Worm (Caenorhabditis elegans): ENCODE measurements around the gene del-5.
A peak's percentile ranks its signal among the peaks of the same experiment; 100 is the strongest.

The del-5 gene

ce11 chrX:11033128-11033951 is 25.4 kb upstream of the del-5 start:
- TF ChIP-seq ceh-31 (tag; optimal IDR thresholded peaks at IDR 0.05) (no peak), che-1 (tag; optimal IDR thresholded peaks at IDR 0.05) (no peak), unc-42 (tag; optimal IDR thresholded peaks at IDR 0.05) (peak; percentile 88)

- TF ChIP-seq pag-3 (tag; optimal IDR thresholded peaks at IDR 0.05; ENCODE audit: borderline replicate concordance) = no peak
- TF ChIP-seq unc-55 (GFP tag; optimal IDR thresholded peaks at IDR 0.05) = no peak
- TF ChIP-seq syd-9 (tag; optimal IDR thresholded peaks at IDR 0.05) = no peak
- TF ChIP-seq pqm-1 (tag; optimal IDR thresholded peaks at IDR 0.05) = no peak
- TF ChIP-seq ceh-24 (tag; optimal IDR thresholded peaks at IDR 0.05) = no peak
- TF ChIP-seq dve-1 (tag; optimal IDR thresholded peaks at IDR 0.05) = no peak
These were observed 24.4 kb upstream of the del-5 start for ce11 chrX:11032412-11032811.

ce11 chrX:11031869-11032268 is 23.9 kb upstream of the del-5 start:
- peak; percentile 33 for TF ChIP-seq C38D4.7 (GFP tag; optimal IDR thresholded peaks at IDR 0.05)
- no peak for TF ChIP-seq ceh-48 (tag; optimal IDR thresholded peaks at IDR 0.05)
- TF ChIP-seq pros-1 (tag; optimal IDR thresholded peaks at IDR 0.05) = peak; percentile 61
- peak; percentile 16 for TF ChIP-seq unc-42 (tag; optimal IDR thresholded peaks at IDR 0.05)

ce11 chrX:11031047-11031695 is 23.2 kb upstream of the del-5 start:
- no peak for TF ChIP-seq ceh-30 (tag; optimal IDR thresholded peaks at IDR 0.05)
- TF ChIP-seq ceh-18 (tag; optimal IDR thresholded peaks at IDR 0.05) = peak; percentile 86
- TF ChIP-seq nhr-11 (tag; optimal IDR thresholded peaks at IDR 0.05) = no peak
- no peak for TF ChIP-seq ceh-9 (tag; optimal IDR thresholded peaks at IDR 0.05)
- peak; percentile 96 for TF ChIP-seq tbx-2 (tag; optimal IDR thresholded peaks at IDR 0.05)
- TF ChIP-seq sox-4 (tag; optimal IDR thresholded peaks at IDR 0.05) = no peak
- peak; percentile 51 for TF ChIP-seq ceh-19 (GFP tag; optimal IDR thresholded peaks at IDR 0.05)
- TF ChIP-seq fkh-10 (GFP tag; optimal IDR thresholded peaks at IDR 0.05) = no peak
- TF ChIP-seq nfya-1 (tag; optimal IDR thresholded peaks at IDR 0.05) = peak; percentile 89
- peak; percentile 18 for TF ChIP-seq ceh-22 (tag; optimal IDR thresholded peaks at IDR 0.05)
- peak; percentile 76 for TF ChIP-seq ceh-6 (GFP tag; optimal IDR thresholded peaks at IDR 0.05)
- TF ChIP-seq hlh-15 (tag; optimal IDR thresholded peaks at IDR 0.05) = no peak
- TF ChIP-seq hlh-13 (GFP tag; optimal IDR thresholded peaks at IDR 0.05) = no peak
- no peak for TF ChIP-seq K02D7.2 (tag; optimal IDR thresholded peaks at IDR 0.05)
- TF ChIP-seq ceh-14 (tag; optimal IDR thresholded peaks at IDR 0.05) = peak; percentile 80
- TF ChIP-seq hlh-6 (tag; optimal IDR thresholded peaks at IDR 0.05) = peak; percentile 77
- peak; percentile 90 for TF ChIP-seq pros-1 (tag; optimal IDR thresholded peaks at IDR 0.05)
- TF ChIP-seq ref-2 (tag; optimal IDR thresholded peaks at IDR 0.05) = peak; percentile 89
- no peak for TF ChIP-seq gmeb-2 (tag; optimal IDR thresholded peaks at IDR 0.05)
- TF ChIP-seq pqm-1 (tag; optimal IDR thresholded peaks at IDR 0.05) = no peak
- TF ChIP-seq ceh-2 (tag; optimal IDR thresholded peaks at IDR 0.05) = peak; percentile 86
- TF ChIP-seq ets-4 (tag; optimal IDR thresholded peaks at IDR 0.05) = peak; percentile 74
- TF ChIP-seq unc-86 (tag; optimal IDR thresholded peaks at IDR 0.05) = no peak
- TF ChIP-seq lin-11 (tag; optimal IDR thresholded peaks at IDR 0.05) = no peak
- TF ChIP-seq dve-1 (tag; optimal IDR thresholded peaks at IDR 0.05) = peak; percentile 52
- TF ChIP-seq odd-2 (tag; optimal IDR thresholded peaks at IDR 0.05) = no peak
- peak; percentile 94 for TF ChIP-seq rnt-1 (tag; optimal IDR thresholded peaks at IDR 0.05)
- peak; percentile 72 for TF ChIP-seq hlh-30 (tag; optimal IDR thresholded peaks at IDR 0.05; ENCODE audit: insufficient read depth)
- no peak for TF ChIP-seq fkh-6 (tag; optimal IDR thresholded peaks at IDR 0.05)
- peak; percentile 69 for TF ChIP-seq hlh-8 (tag; optimal IDR thresholded peaks at IDR 0.05)
- TF ChIP-seq mec-3 (tag; optimal IDR thresholded peaks at IDR 0.05; ENCODE audit: borderline replicate concordance) = peak; percentile 3
- no peak for TF ChIP-seq pha-4 (tag; optimal IDR thresholded peaks at IDR 0.05)
- peak; percentile 40 for TF ChIP-seq elt-2 (tag; optimal IDR thresholded peaks at IDR 0.05)
- TF ChIP-seq npax-4 (tag; optimal IDR thresholded peaks at IDR 0.05) = no peak
- TF ChIP-seq Y22D7AL.16 (tag; optimal IDR thresholded peaks at IDR 0.05) = no peak
- no peak for TF ChIP-seq ttx-3 (tag; optimal IDR thresholded peaks at IDR 0.05)

Data from whole organism, late embryonic.